Worm (Caenorhabditis elegans) whole organism, L2 larva: ENCODE data around the gene F57B1.5.
A peak's percentile ranks its signal among the peaks of the same experiment; 100 is the strongest.

Source experiments
- C34F6.9 ChIP-seq: fragments of 150-350 bp; optimal IDR thresholded peaks from 2 replicates; lab custom pipeline; 2014; ENCODE audit warnings: missing biosample characterization, missing genetic modification characterization
- F13H6.1 ChIP-seq: sonication (generic microtip); optimal IDR thresholded peaks from 2 replicates; lab custom pipeline; 2016; ENCODE audit warnings: missing genetic modification characterization, missing compliant biosample characterization
- R02D3.7 ChIP-seq: fragments of 150-350 bp; optimal IDR thresholded peaks from 2 replicates; lab custom pipeline; 2014; ENCODE audit warnings: missing biosample characterization, missing genetic modification characterization
- Y55F3AM.14 ChIP-seq: fragments of 200-800 bp; sonication (Bioruptor generic); optimal IDR thresholded peaks from 2 replicates; lab custom pipeline; 2018; ENCODE audit warnings: mild to moderate bottlenecking, missing genetic modification characterization, missing compliant biosample characterization
- ZK546.5 ChIP-seq: sonication (generic microtip); optimal IDR thresholded peaks from 2 replicates; lab custom pipeline; 2017; ENCODE audit warnings: missing biosample characterization, missing genetic modification characterization
- alr-1 ChIP-seq: fragments of 150-350 bp; optimal IDR thresholded peaks from 2 replicates; lab custom pipeline; 2014; ENCODE audit warnings: missing biosample characterization, missing genetic modification characterization
- aly-2 ChIP-seq: fragments of 150-350 bp; optimal IDR thresholded peaks from 2 replicates; lab custom pipeline; 2014; ENCODE audit warnings: missing biosample characterization, missing genetic modification characterization
- blmp-1 ChIP-seq: sonication (generic microtip); optimal IDR thresholded peaks from 2 replicates; lab custom pipeline; 2017; ENCODE audit warnings: missing genetic modification characterization, mild to moderate bottlenecking, missing compliant biosample characterization, antibody characterized with exemption, moderate library complexity; ENCODE audit not compliant: insufficient read depth
- ceh-16 ChIP-seq: fragments of 150-350 bp; optimal IDR thresholded peaks from 2 replicates; lab custom pipeline; 2014; ENCODE audit warnings: missing biosample characterization, missing genetic modification characterization
- crh-2 ChIP-seq: sonication (generic microtip); optimal IDR thresholded peaks from 2 replicates; lab custom pipeline; 2017; ENCODE audit warnings: missing biosample characterization, missing genetic modification characterization
- fos-1 ChIP-seq: fragments of 150-350 bp; optimal IDR thresholded peaks from 2 replicates; lab custom pipeline; 2014; ENCODE audit warnings: missing biosample characterization, missing genetic modification characterization
- gmeb-1 ChIP-seq: fragments of 150-350 bp; optimal IDR thresholded peaks from 2 replicates; lab custom pipeline; 2014; ENCODE audit warnings: missing biosample characterization, missing genetic modification characterization
- lin-11 ChIP-seq: fragments of 150-350 bp; sonication (generic microtip); optimal IDR thresholded peaks from 2 replicates; lab custom pipeline; 2014; ENCODE audit warnings: missing biosample characterization, missing genetic modification characterization, inconsistent platforms, mixed read lengths
- lin-13 ChIP-seq: fragments of 150-350 bp; optimal IDR thresholded peaks from 2 replicates; lab custom pipeline; 2014; ENCODE audit warnings: missing biosample characterization, missing genetic modification reagents, missing genetic modification characterization
- lsy-2 ChIP-seq, 2 experiments: fragments of 150-350 bp in 1 of 2; sonication (generic microtip) in 1 of 2; optimal IDR thresholded peaks; 2 replicates each; lab custom pipeline; 2014 to 2017; ENCODE audit warnings: missing biosample characterization in 2 of 2, missing genetic modification characterization in 2 of 2
- mab-5 ChIP-seq: fragments of 150-350 bp; optimal IDR thresholded peaks from 2 replicates; lab custom pipeline; 2014; ENCODE audit warnings: missing biosample characterization, missing genetic modification characterization
- mdl-1 ChIP-seq, 2 experiments: fragments of 150-350 bp in 1 of 2; sonication (generic microtip) in 1 of 2; optimal IDR thresholded peaks; 2 replicates each; lab custom pipeline; 2017; ENCODE audit warnings: missing biosample characterization in 2 of 2, missing genetic modification characterization in 2 of 2
- nhr-10 ChIP-seq: sonication (generic microtip); optimal IDR thresholded peaks from 2 replicates; lab custom pipeline; 2017; ENCODE audit warnings: missing biosample characterization, missing genetic modification characterization
- nhr-11 ChIP-seq: fragments of 150-350 bp; optimal IDR thresholded peaks from 2 replicates; lab custom pipeline; 2014; ENCODE audit warnings: missing biosample characterization, missing genetic modification characterization
- nhr-129 ChIP-seq: fragments of 150-350 bp; optimal IDR thresholded peaks from 2 replicates; lab custom pipeline; 2014; ENCODE audit warnings: missing biosample characterization, missing genetic modification characterization
- nhr-21 ChIP-seq: fragments of 150-350 bp; optimal IDR thresholded peaks from 2 replicates; lab custom pipeline; 2014; ENCODE audit warnings: missing biosample characterization, missing genetic modification characterization
- nhr-25 ChIP-seq: fragments of 150-350 bp; sonication (generic microtip); optimal IDR thresholded peaks from 3 replicates; lab custom pipeline; 2014; ENCODE audit warnings: missing biosample characterization, missing genetic modification characterization
- nhr-6 ChIP-seq: fragments of 150-350 bp; optimal IDR thresholded peaks from 2 replicates; lab custom pipeline; 2014; ENCODE audit warnings: missing biosample characterization, missing genetic modification characterization
- nhr-77 ChIP-seq: fragments of 150-350 bp; optimal IDR thresholded peaks from 2 replicates; lab custom pipeline; 2014; ENCODE audit warnings: missing biosample characterization, missing genetic modification characterization
- sem-4 ChIP-seq: fragments of 150-350 bp; optimal IDR thresholded peaks from 2 replicates; lab custom pipeline; 2014; ENCODE audit warnings: missing biosample characterization, missing genetic modification reagents, missing genetic modification characterization
- skn-1 ChIP-seq: sonication (generic microtip); optimal IDR thresholded peaks from 2 replicates; lab custom pipeline; 2017; ENCODE audit warnings: missing biosample characterization, missing genetic modification characterization
- sma-3 ChIP-seq: sonication (generic microtip); optimal IDR thresholded peaks from 2 replicates; lab custom pipeline; 2016; ENCODE audit warnings: missing genetic modification reagents, missing genetic modification characterization, missing compliant biosample characterization
- sma-9 ChIP-seq, 2 experiments: fragments of 150-350 bp in 1 of 2; sonication (generic microtip) in 1 of 2; optimal IDR thresholded peaks; 2 replicates each; lab custom pipeline; 2014 to 2016; ENCODE audit warnings: missing genetic modification characterization in 2 of 2, mild to moderate bottlenecking in 1 of 2, missing biosample characterization in 1 of 2, missing compliant biosample characterization in 1 of 2, missing genetic modification reagents in 1 of 2, moderate library complexity in 1 of 2
- snpc-4 ChIP-seq: fragments of 150-350 bp; optimal IDR thresholded peaks from 2 replicates; lab custom pipeline; 2014; ENCODE audit warnings: missing biosample characterization, missing genetic modification characterization
- unc-39 ChIP-seq: fragments of 150-350 bp; optimal IDR thresholded peaks from 2 replicates; lab custom pipeline; 2014; ENCODE audit warnings: missing biosample characterization, missing genetic modification characterization
- unc-55 ChIP-seq: fragments of 150-350 bp; sonication (generic microtip); optimal IDR thresholded peaks from 3 replicates; lab custom pipeline; 2014; ENCODE audit warnings: missing biosample characterization, missing genetic modification reagents, missing genetic modification characterization
- unc-62 ChIP-seq: fragments of 150-350 bp; optimal IDR thresholded peaks from 2 replicates; lab custom pipeline; 2014; ENCODE audit warnings: missing biosample characterization, missing genetic modification reagents, missing genetic modification characterization
- zag-1 ChIP-seq: fragments of 150-350 bp; optimal IDR thresholded peaks from 2 replicates; lab custom pipeline; 2014; ENCODE audit warnings: missing biosample characterization, missing genetic modification characterization
- ztf-1 ChIP-seq: fragments of 200-800 bp; sonication (Bioruptor generic); conservative IDR thresholded peaks from 2 replicates; pipeline ENCODE4 v1.3.6; 2022; ENCODE audit warnings: missing genetic modification characterization, missing compliant biosample characterization
- ztf-11 ChIP-seq: sonication (generic microtip); optimal IDR thresholded peaks from 2 replicates; lab custom pipeline; 2017; ENCODE audit warnings: missing biosample characterization, missing genetic modification characterization

F57B1.5 gene

ce11 chrV:13176117-13176753, 31.3 kb upstream of the F57B1.5 start, which contains the start of gene him-17 (continued):
- peak; percentile 43 for TF ChIP-seq sma-3 (GFP tag; lab: Kevin White, UChicago)
- no peak for TF ChIP-seq unc-62 (GFP tag; lab: Kevin White, UChicago)
- TF ChIP-seq F13H6.1: no peak
- TF ChIP-seq sma-9 (GFP tag; optimal IDR thresholded peaks at IDR 0.05; lab: Kevin White, UChicago): peak; percentile 35
- no peak for TF ChIP-seq sma-9 (tag; optimal IDR thresholded peaks at IDR 0.05; lab: Kevin White, UChicago)
- no peak for TF ChIP-seq blmp-1 (tag; lab: Kevin White, UChicago)
- no peak for TF ChIP-seq fos-1 (tag; lab: Kevin White, UChicago)
- no peak for TF ChIP-seq lsy-2 (tag; optimal IDR thresholded peaks at IDR 0.05; lab: Kevin White, UChicago)
- TF ChIP-seq mab-5 (tag; lab: Kevin White, UChicago): peak; percentile 28

- TF ChIP-seq ceh-16 (tag; lab: Kevin White, UChicago): no peak
- no peak for TF ChIP-seq nhr-11 (tag; lab: Kevin White, UChicago)
- no peak for TF ChIP-seq R02D3.7 (tag; lab: Kevin White, UChicago)
- TF ChIP-seq ztf-1: no peak
- no peak for TF ChIP-seq lin-11
- no peak for TF ChIP-seq alr-1 (tag; lab: Kevin White, UChicago)
- no peak for TF ChIP-seq nhr-25 (tag; lab: Kevin White, UChicago)
- TF ChIP-seq ZK546.5 (tag; lab: Kevin White, UChicago): no peak
- no peak for TF ChIP-seq nhr-77 (tag; lab: Kevin White, UChicago)
- TF ChIP-seq unc-62 (GFP tag; lab: Kevin White, UChicago): no peak
- TF ChIP-seq snpc-4: no peak
- TF ChIP-seq zag-1 (tag; lab: Kevin White, UChicago): no peak
- no peak for TF ChIP-seq nhr-10 (tag; lab: Kevin White, UChicago)
- TF ChIP-seq nhr-6 (tag; lab: Kevin White, UChicago): no peak
- TF ChIP-seq F13H6.1: no peak
- TF ChIP-seq skn-1 (tag; lab: Kevin White, UChicago): no peak
- no peak for TF ChIP-seq fos-1 (tag; lab: Kevin White, UChicago)
- TF ChIP-seq unc-55 (GFP tag; lab: Kevin White, UChicago): no peak
- no peak for TF ChIP-seq mdl-1 (tag; optimal IDR thresholded peaks at IDR 0.05; lab: Kevin White, UChicago)
Observed at ce11 chrV:13176814-13177213, 30.7 kb upstream of the F57B1.5 start.

- TF ChIP-seq sem-4 (tag; lab: Kevin White, UChicago) (no peak), ztf-1 (no peak), nhr-21 (no peak), snpc-4 (no peak), C34F6.9 (no peak), gmeb-1 (no peak), zag-1 (tag; lab: Kevin White, UChicago) (no peak), crh-2 (no peak), lin-13 (GFP tag; lab: Kevin White, UChicago) (no peak), mab-5 (tag; lab: Kevin White, UChicago) (no peak), nhr-129 (tag; lab: Kevin White, UChicago) (no peak), ztf-11 (tag; lab: Kevin White, UChicago) (no peak), Y55F3AM.14 (no peak), unc-39 (no peak), nhr-25 (tag; lab: Kevin White, UChicago) (no peak), R02D3.7 (tag; lab: Kevin White, UChicago) (no peak), aly-2 (tag; lab: Kevin White, UChicago) (no peak)
- TF ChIP-seq, all 48 proteins: peak for 0
Observed at ce11 chrV:13179986-13180591, 27.4 kb upstream of the F57B1.5 start, which contains the start of gene cni-1. TSS of gene cni-1 (plus strand) at chrV:13180330.

- TF ChIP-seq crh-2 (no peak), ceh-16 (tag; lab: Kevin White, UChicago) (no peak)
Observed at ce11 chrV:13181450-13181849, 26.1 kb upstream of the F57B1.5 start.
